Worm (Caenorhabditis elegans): Measurements from ENCODE around the gene T09F5.1.
A peak's percentile ranks its signal among the peaks of the same experiment; 100 is the strongest.

- no peak for TF ChIP-seq nhr-2 (tag; optimal IDR thresholded peaks at IDR 0.05)
- peak; percentile 93 for TF ChIP-seq sptf-1 (tag; optimal IDR thresholded peaks at IDR 0.05)
- TF ChIP-seq lsy-2 (tag; optimal IDR thresholded peaks at IDR 0.05) = peak; percentile 52
- peak; percentile 26 for TF ChIP-seq mab-5 (tag; optimal IDR thresholded peaks at IDR 0.05)
- peak; percentile 75 for TF ChIP-seq pha-4 (tag; optimal IDR thresholded peaks at IDR 0.05)
These were observed 42.0 kb downstream of the T09F5.1 start, which contains the start of gene Y75B12B.11 for ce11 chrV:15190903-15191302.
